Fruit fly (Drosophila melanogaster) whole organism, prepupa: Measurements from ENCODE around the gene RpS7.
A peak's percentile ranks its signal among the peaks of the same experiment; 100 is the strongest.

ENCODE experiments used
- Blimp-1 ChIP-seq: fragments of 200-800 bp; sonication (Bioruptor generic); optimal IDR thresholded peaks from 3 replicates; lab custom pipeline; 2017; ENCODE audit warnings: missing biosample characterization, missing genetic modification characterization, mild to moderate bottlenecking, moderate library complexity, missing genetic modification reagents
- CG10631 ChIP-seq: fragments of 200-800 bp; sonication (Bioruptor generic); optimal IDR thresholded peaks from 2 replicates; lab custom pipeline; 2016; ENCODE audit warnings: missing biosample characterization, missing genetic modification characterization
- CG10669 ChIP-seq: fragments of 200-800 bp; sonication (Bioruptor generic); optimal IDR thresholded peaks from 3 replicates; lab custom pipeline; 2018; ENCODE audit warnings: missing biosample characterization, mild to moderate bottlenecking, missing genetic modification characterization, moderate library complexity
- CG11294 ChIP-seq: fragments of 200-800 bp; sonication (Bioruptor generic); IDR thresholded peaks from 2 replicates; pipeline ENCODE4 v1.3.6; 2022; ENCODE audit warnings: missing biosample characterization, missing genetic modification characterization
- CG15336 ChIP-seq: fragments of 200-800 bp; sonication (Bioruptor generic); IDR thresholded peaks from 2 replicates; pipeline ENCODE4 v1.3.6; 2022; ENCODE audit warnings: missing biosample characterization, missing genetic modification characterization
- CG1621 ChIP-seq: fragments of 200-800 bp; sonication (Bioruptor generic); optimal IDR thresholded peaks from 3 replicates; lab custom pipeline; 2018; ENCODE audit warnings: missing biosample characterization, mild to moderate bottlenecking, missing genetic modification characterization
- CG16779 ChIP-seq: fragments of 200-800 bp; sonication (Bioruptor generic); optimal IDR thresholded peaks from 3 replicates; lab custom pipeline; 2017; ENCODE audit warnings: missing biosample characterization, mild to moderate bottlenecking, missing genetic modification characterization
- CG3032 ChIP-seq: fragments of 200-800 bp; optimal IDR thresholded peaks from 2 replicates; lab custom pipeline; 2019; ENCODE audit warnings: missing biosample characterization, mild to moderate bottlenecking, missing genetic modification characterization, moderate library complexity
- CG32006 ChIP-seq: fragments of 200-800 bp; sonication (Bioruptor generic); optimal IDR thresholded peaks from 3 replicates; lab custom pipeline; 2017; ENCODE audit warnings: missing biosample characterization, mild to moderate bottlenecking, missing genetic modification characterization
- CG34406 ChIP-seq: fragments of 200-800 bp; sonication (Bioruptor generic); optimal IDR thresholded peaks from 3 replicates; lab custom pipeline; 2016; ENCODE audit warnings: missing biosample characterization, missing genetic modification characterization
- CG3919 ChIP-seq: fragments of 200-800 bp; sonication (Bioruptor generic); optimal IDR thresholded peaks from 3 replicates; lab custom pipeline; 2016; ENCODE audit warnings: missing biosample characterization, missing genetic modification characterization
- CG4318 ChIP-seq: fragments of 200-800 bp; sonication (Bioruptor generic); optimal IDR thresholded peaks from 3 replicates; lab custom pipeline; 2017; ENCODE audit warnings: missing biosample characterization, mild to moderate bottlenecking, missing genetic modification characterization
- CG6163 ChIP-seq: fragments of 200-800 bp; sonication (Bioruptor generic); IDR thresholded peaks from 3 replicates; pipeline ENCODE4 v1.3.6; 2022; ENCODE audit warnings: missing biosample characterization, missing genetic modification characterization
- CG7368 ChIP-seq: fragments of 200-800 bp; sonication (Bioruptor generic); optimal IDR thresholded peaks from 3 replicates; lab custom pipeline; 2016; ENCODE audit warnings: missing biosample characterization, missing genetic modification characterization
- CG8119 ChIP-seq: fragments of 200-800 bp; sonication (Bioruptor generic); IDR thresholded peaks from 3 replicates; pipeline ENCODE4 v1.3.6; 2022; ENCODE audit warnings: missing biosample characterization, missing genetic modification characterization
- CG8319 ChIP-seq: fragments of 200-800 bp; sonication (Bioruptor generic); optimal IDR thresholded peaks from 3 replicates; lab custom pipeline; 2016; ENCODE audit warnings: missing biosample characterization, missing genetic modification characterization
- CG8632 ChIP-seq: fragments of 200-800 bp; sonication (Bioruptor generic); optimal IDR thresholded peaks from 3 replicates; lab custom pipeline; 2016; ENCODE audit warnings: missing biosample characterization, missing genetic modification characterization
- CG9139 ChIP-seq: fragments of 200-800 bp; sonication (Bioruptor generic); optimal IDR thresholded peaks from 3 replicates; lab custom pipeline; 2017; ENCODE audit warnings: missing biosample characterization, mild to moderate bottlenecking, missing genetic modification characterization
- Eip75B ChIP-seq: fragments of 200-800 bp; sonication (Bioruptor generic); optimal IDR thresholded peaks from 3 replicates; lab custom pipeline; 2016; ENCODE audit warnings: missing biosample characterization, missing genetic modification characterization
- Eip78C ChIP-seq: fragments of 200-800 bp; sonication (Bioruptor generic); peaks from one replicate; lab custom pipeline; 2016; ENCODE audit warnings: missing biosample characterization, missing genetic modification characterization
- Eip93F ChIP-seq: fragments of 200-800 bp; sonication (Bioruptor generic); optimal IDR thresholded peaks from 2 replicates; lab custom pipeline; 2016; ENCODE audit warnings: missing biosample characterization, mild to moderate bottlenecking, missing genetic modification characterization
- Ets21C ChIP-seq: fragments of 200-800 bp; sonication (Bioruptor generic); optimal IDR thresholded peaks from 3 replicates; lab custom pipeline; 2016; ENCODE audit warnings: missing biosample characterization, missing genetic modification characterization
- Ets96B ChIP-seq: fragments of 200-800 bp; optimal IDR thresholded peaks from 2 replicates; lab custom pipeline; 2019; ENCODE audit warnings: missing biosample characterization, mild to moderate bottlenecking, missing genetic modification characterization, moderate library complexity
- Hr38 ChIP-seq: sonication (Bioruptor generic); optimal IDR thresholded peaks from 2 replicates; lab custom pipeline; 2016; ENCODE audit warnings: missing biosample characterization, missing genetic modification characterization
- Hr4 ChIP-seq: fragments of 200-800 bp; sonication (Bioruptor generic); optimal IDR thresholded peaks from 3 replicates; lab custom pipeline; 2016; ENCODE audit warnings: missing biosample characterization, missing genetic modification characterization
- Lpt ChIP-seq: fragments of 200-800 bp; sonication (Bioruptor generic); optimal IDR thresholded peaks from 3 replicates; lab custom pipeline; 2016; ENCODE audit warnings: missing biosample characterization, missing genetic modification characterization
- Met ChIP-seq: fragments of 200-800 bp; sonication (Bioruptor generic); optimal IDR thresholded peaks from 3 replicates; lab custom pipeline; 2016; ENCODE audit warnings: missing biosample characterization, missing genetic modification characterization
- OdsH ChIP-seq: fragments of 200-800 bp; sonication (Bioruptor generic); optimal IDR thresholded peaks from 3 replicates; lab custom pipeline; 2016; ENCODE audit warnings: missing biosample characterization, missing genetic modification characterization
- Smox ChIP-seq: fragments of 200-800 bp; sonication (Bioruptor generic); optimal IDR thresholded peaks from 3 replicates; lab custom pipeline; 2016; ENCODE audit warnings: missing biosample characterization, missing genetic modification characterization
- Sox102F ChIP-seq: fragments of 200-800 bp; sonication (Bioruptor generic); optimal IDR thresholded peaks from 2 replicates; lab custom pipeline; 2016; ENCODE audit warnings: missing biosample characterization, mild to moderate bottlenecking, missing genetic modification characterization
- Sox15 ChIP-seq: fragments of 200-800 bp; sonication (Bioruptor generic); optimal IDR thresholded peaks from 3 replicates; lab custom pipeline; 2016; ENCODE audit warnings: missing biosample characterization, missing genetic modification characterization
- achi ChIP-seq: fragments of 200-800 bp; sonication (Bioruptor generic); optimal IDR thresholded peaks from 3 replicates; lab custom pipeline; 2016; ENCODE audit warnings: missing biosample characterization, missing genetic modification characterization
- acj6 ChIP-seq: fragments of 200-800 bp; sonication (Bioruptor generic); optimal IDR thresholded peaks from 3 replicates; lab custom pipeline; 2016; ENCODE audit warnings: missing biosample characterization, missing genetic modification characterization
- cyc ChIP-seq: fragments of 200-800 bp; sonication (Bioruptor generic); optimal IDR thresholded peaks from 3 replicates; lab custom pipeline; 2016; ENCODE audit warnings: missing biosample characterization, missing genetic modification characterization
- dac ChIP-seq: fragments of 200-800 bp; sonication (Bioruptor generic); optimal IDR thresholded peaks from 2 replicates; lab custom pipeline; 2017; ENCODE audit warnings: missing biosample characterization, mild to moderate bottlenecking, missing genetic modification characterization
- eg ChIP-seq: fragments of 200-800 bp; sonication (Bioruptor generic); IDR thresholded peaks from 3 replicates; pipeline ENCODE4 v1.3.6; 2022; ENCODE audit warnings: missing biosample characterization, missing genetic modification characterization
- esn ChIP-seq: fragments of 200-800 bp; sonication (Bioruptor generic); optimal IDR thresholded peaks from 2 replicates; lab custom pipeline; 2016; ENCODE audit warnings: missing biosample characterization, mild to moderate bottlenecking, missing genetic modification characterization, moderate library complexity
- fd85E ChIP-seq: fragments of 200-800 bp; sonication (Bioruptor generic); optimal IDR thresholded peaks from 3 replicates; lab custom pipeline; 2016; ENCODE audit warnings: missing biosample characterization, missing genetic modification characterization
- fkh ChIP-seq: fragments of 200-800 bp; sonication (Bioruptor generic); optimal IDR thresholded peaks from 3 replicates; lab custom pipeline; 2017; ENCODE audit warnings: missing biosample characterization, mild to moderate bottlenecking, missing genetic modification characterization, moderate library complexity
- net ChIP-seq: fragments of 200-800 bp; sonication (Bioruptor generic); optimal IDR thresholded peaks from 3 replicates; lab custom pipeline; 2016; ENCODE audit warnings: missing biosample characterization, missing genetic modification characterization
- pdm3 ChIP-seq: fragments of 200-800 bp; sonication (Bioruptor generic); optimal IDR thresholded peaks from 3 replicates; lab custom pipeline; 2016; ENCODE audit warnings: missing biosample characterization, missing genetic modification characterization
- salr ChIP-seq, 2 experiments: fragments of 200-800 bp; sonication (Bioruptor generic); optimal IDR thresholded peaks; 3 replicates each; lab custom pipeline; 2016 to 2018; ENCODE audit warnings: missing biosample characterization in 2 of 2, missing genetic modification characterization in 2 of 2, mild to moderate bottlenecking in 1 of 2
- spab ChIP-seq: fragments of 200-800 bp; sonication (Bioruptor generic); optimal IDR thresholded peaks from 2 replicates; lab custom pipeline; 2017; ENCODE audit warnings: missing biosample characterization, mild to moderate bottlenecking, missing genetic modification characterization, missing genetic modification reagents
- ss ChIP-seq, 2 experiments: fragments of 200-800 bp; sonication (Bioruptor generic); optimal IDR thresholded peaks; 2 replicates in 1 of 2; 3 replicates in 1 of 2; lab custom pipeline; 2017 to 2018; ENCODE audit warnings: mild to moderate bottlenecking in 2 of 2, missing biosample characterization in 2 of 2, missing genetic modification characterization in 2 of 2, moderate library complexity in 1 of 2
- svp ChIP-seq: fragments of 200-800 bp; sonication (Bioruptor generic); peaks from one replicate; lab custom pipeline; 2016; ENCODE audit warnings: missing biosample characterization, missing genetic modification characterization
- topi ChIP-seq: fragments of 200-800 bp; sonication (Bioruptor generic); optimal IDR thresholded peaks from 3 replicates; lab custom pipeline; 2016; ENCODE audit warnings: missing biosample characterization, missing genetic modification characterization
- vri ChIP-seq: fragments of 200-800 bp; sonication (Bioruptor generic); optimal IDR thresholded peaks from 3 replicates; lab custom pipeline; 2016; ENCODE audit warnings: missing biosample characterization, mild to moderate bottlenecking, missing genetic modification characterization

RpS7 gene

DNA sequence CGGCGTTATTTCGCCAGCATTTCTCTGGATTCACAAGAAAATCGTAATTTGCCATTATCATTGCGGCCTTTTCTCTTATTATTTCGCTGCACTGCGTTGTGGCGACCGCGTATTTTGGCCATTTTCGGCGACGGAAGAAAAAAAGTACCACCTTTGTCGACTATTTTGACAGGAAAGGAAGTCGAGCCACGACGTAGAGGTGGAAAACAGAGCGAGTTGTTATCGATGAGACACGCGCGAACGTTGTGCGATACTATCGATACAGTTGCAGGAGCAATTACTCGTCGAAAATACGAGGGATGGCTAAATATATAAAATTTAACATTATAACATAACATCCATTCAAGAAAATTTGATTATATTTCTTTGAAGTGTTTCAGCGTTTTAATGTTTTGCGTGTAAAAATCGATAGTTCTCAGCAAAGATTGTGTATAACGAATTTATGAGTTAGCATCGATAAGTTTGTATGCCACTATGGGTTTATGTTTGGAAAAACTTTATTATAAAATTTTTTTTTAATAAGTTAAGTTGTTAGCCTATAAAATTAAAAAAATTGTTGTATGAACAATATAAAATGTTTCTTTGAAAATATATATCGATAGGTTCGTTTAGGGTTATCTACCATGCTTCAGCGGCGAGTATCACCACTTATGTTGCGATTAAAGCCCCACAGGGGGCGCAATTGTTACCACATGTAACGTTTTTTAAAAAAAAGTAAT, at the start of gene RpS7 (continued):
- TF ChIP-seq CG10631 (GFP tag; lab: Kevin White, UChicago) = peak; percentile 56
- peak; percentile 42 for TF ChIP-seq cyc (GFP tag; lab: Kevin White, UChicago)
- peak; percentile 2 for TF ChIP-seq Hr4
- no peak for TF ChIP-seq Eip93F (GFP tag; lab: Kevin White, UChicago)
- peak; percentile 75 for TF ChIP-seq net (GFP tag; lab: Kevin White, UChicago)
- no peak for TF ChIP-seq CG11294
- TF ChIP-seq CG7368 (GFP tag; lab: Kevin White, UChicago) = peak; percentile 78
- peak; percentile 84 for TF ChIP-seq svp
- TF ChIP-seq CG34406 = peak; percentile 71
- no peak for TF ChIP-seq Sox15 (GFP tag; lab: Kevin White, UChicago)

DNA sequence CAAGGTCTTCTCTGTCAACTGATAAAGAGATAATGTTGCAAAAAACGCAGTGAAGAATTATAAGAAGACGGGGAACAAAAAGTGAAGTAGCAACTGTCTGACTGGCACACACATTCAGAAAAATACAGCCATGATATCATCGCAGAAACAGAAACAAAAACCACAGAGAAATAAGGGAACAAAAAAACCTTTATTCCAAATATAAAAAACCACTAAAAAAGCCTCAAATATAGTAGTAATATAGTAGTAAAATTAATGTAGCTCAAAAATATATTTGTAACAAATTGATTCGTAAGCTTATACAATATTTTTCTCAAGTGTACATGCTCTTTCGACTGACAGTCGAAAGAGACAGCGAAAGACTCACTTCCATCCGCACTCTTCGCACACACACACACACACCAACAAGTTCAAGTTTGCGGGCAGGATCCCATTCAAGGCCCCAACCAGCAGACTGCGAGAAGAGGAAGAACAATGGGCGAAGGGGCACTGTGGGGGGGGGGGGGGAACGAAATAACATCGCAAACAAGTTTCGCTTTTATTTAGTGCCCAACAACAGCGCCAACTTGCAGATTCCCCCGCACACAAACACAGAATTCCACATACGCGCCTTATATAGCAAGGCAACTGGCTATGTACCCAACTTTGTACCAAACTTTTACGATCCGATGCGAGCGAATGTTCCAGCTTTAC, 49.6 kb upstream of the RpS7 start:
- TF ChIP-seq CG9139 (peak; percentile 69), Met (GFP tag; lab: Kevin White, UChicago) (peak; percentile 94), esn (GFP tag; lab: Kevin White, UChicago) (peak; percentile 91), Eip93F (GFP tag; lab: Kevin White, UChicago) (peak; percentile 20), CG10631 (GFP tag; lab: Kevin White, UChicago) (peak; percentile 94), Sox102F (GFP tag; lab: Kevin White, UChicago) (peak; percentile 79), achi (peak; percentile 80), CG4318 (GFP tag; lab: Kevin White, UChicago) (peak; percentile 55), OdsH (GFP tag; lab: Kevin White, UChicago) (peak; percentile 84), svp (peak; percentile 91), CG8632 (GFP tag; lab: Kevin White, UChicago) (peak; percentile 87), CG15336 (peak; percentile 69), CG6163 (GFP tag; lab: Robert Waterston, UW) (peak; percentile 84), ss (GFP tag; optimal IDR thresholded peaks at IDR 0.05; lab: Kevin White, UChicago) (peak; percentile 77 to 89), cyc (GFP tag; lab: Kevin White, UChicago) (peak; percentile 80), Blimp-1 (GFP tag; lab: Kevin White, UChicago) (peak; percentile 97), Eip78C (peak; percentile 98), CG1621 (tag; lab: Kevin White, UChicago) (peak; percentile 73), pdm3 (GFP tag; lab: Kevin White, UChicago) (peak; percentile 85), Hr38 (GFP tag; lab: Kevin White, UChicago) (no peak), vri (peak; percentile 73), Ets21C (GFP tag; lab: Kevin White, UChicago) (peak; percentile 69), eg (GFP tag; lab: Robert Waterston, UW) (peak; percentile 44; the same call in 1 of the 3 replicates), salr (GFP tag; optimal IDR thresholded peaks at IDR 0.05; lab: Kevin White, UChicago) (peak; percentile 47 to 74), Ets96B (tag; lab: Kevin White, UChicago) (peak; percentile 96), fkh (GFP tag; lab: Kevin White, UChicago) (no peak), spab (GFP tag; lab: Kevin White, UChicago) (peak; percentile 77), CG32006 (peak; percentile 65), Hr4 (peak; percentile 68), fd85E (GFP tag; lab: Kevin White, UChicago) (peak; percentile 61), CG8319 (GFP tag; lab: Kevin White, UChicago) (peak; percentile 80), acj6 (GFP tag; lab: Kevin White, UChicago) (peak; percentile 84), CG3032 (tag; lab: Kevin White, UChicago) (peak; percentile 94), CG8119 (GFP tag; lab: Robert Waterston, UW) (peak; percentile 79), dac (GFP tag; lab: Kevin White, UChicago) (no peak), Sox15 (GFP tag; lab: Kevin White, UChicago) (peak; percentile 66), CG3919 (peak; percentile 78), net (GFP tag; lab: Kevin White, UChicago) (peak; percentile 52), CG10669 (GFP tag; lab: Kevin White, UChicago) (peak; percentile 80), CG16779 (tag; lab: Kevin White, UChicago) (peak; percentile 78), Smox (peak; percentile 76), Eip75B (GFP tag; lab: Kevin White, UChicago) (peak; percentile 95), topi (GFP tag; lab: Kevin White, UChicago) (peak; percentile 81), Lpt (GFP tag; lab: Kevin White, UChicago) (peak; percentile 13)
